Worm (Caenorhabditis elegans) whole organism, L4 larva: ENCODE results near the gene F35H8.2.

Experiments used
- aly-2 ChIP-seq: sonication (generic microtip); optimal IDR thresholded peaks from 2 replicates; lab custom pipeline; 2018; ENCODE audit warnings: missing biosample characterization, missing genetic modification characterization
- ama-1 ChIP-seq: fragments of 150-350 bp; optimal IDR thresholded peaks from 2 replicates; lab custom pipeline; 2014; ENCODE audit warnings: inconsistent platforms, mixed read lengths
- attf-4 ChIP-seq: sonication (generic microtip); optimal IDR thresholded peaks from 3 replicates; lab custom pipeline; 2017; ENCODE audit warnings: missing biosample characterization, missing genetic modification characterization
- daf-8 ChIP-seq: fragments of 200-800 bp; sonication (Bioruptor generic); IDR thresholded peaks from 2 replicates; pipeline ENCODE4 v1.3.6; 2022; ENCODE audit warnings: missing genetic modification characterization, missing compliant biosample characterization
- lin-39 ChIP-seq: fragments of 150-350 bp; optimal IDR thresholded peaks from 2 replicates; lab custom pipeline; 2014; ENCODE audit warnings: missing biosample characterization, missing genetic modification reagents, missing genetic modification characterization
- lir-3 ChIP-seq: sonication (generic microtip); optimal IDR thresholded peaks from 2 replicates; lab custom pipeline; 2016; ENCODE audit warnings: mild to moderate bottlenecking, missing genetic modification characterization, missing compliant biosample characterization
- lsy-2 ChIP-seq, 2 experiments: fragments of 150-350 bp in 1 of 2; sonication (generic microtip) in 1 of 2; optimal IDR thresholded peaks; 2 replicates each; lab custom pipeline; 2014 to 2017; ENCODE audit warnings: missing biosample characterization in 2 of 2, missing genetic modification characterization in 2 of 2
- mxl-2 ChIP-seq: fragments of 200-800 bp; sonication (Bioruptor generic); conservative IDR thresholded peaks from 2 replicates; pipeline ENCODE4 v1.3.6; 2022; ENCODE audit warnings: missing genetic modification reagents, missing genetic modification characterization, missing compliant biosample characterization
- nhr-11 ChIP-seq: fragments of 150-350 bp; optimal IDR thresholded peaks from 2 replicates; lab custom pipeline; 2014; ENCODE audit warnings: missing biosample characterization, missing genetic modification characterization
- nhr-6 ChIP-seq: fragments of 150-350 bp; optimal IDR thresholded peaks from 2 replicates; lab custom pipeline; 2014; ENCODE audit warnings: missing biosample characterization, missing genetic modification characterization
- nhr-76 ChIP-seq: fragments of 150-350 bp; optimal IDR thresholded peaks from 2 replicates; lab custom pipeline; 2014; ENCODE audit warnings: missing biosample characterization, missing genetic modification characterization
- pha-4 ChIP-seq, 2 experiments: fragments of 150-350 bp in 1 of 2; fragments of 200-800 bp in 1 of 2; sonication (Bioruptor generic) in 1 of 2; IDR thresholded peaks in 1 of 2; optimal IDR thresholded peaks in 1 of 2; 2 replicates each; pipeline versions ENCODE4 v1.3.6 to Lab custom; 2014 to 2022; ENCODE audit warnings: missing genetic modification characterization in 2 of 2, missing genetic modification reagents in 2 of 2, missing biosample characterization in 1 of 2, missing compliant biosample characterization in 1 of 2
- snpc-1.2 ChIP-seq: fragments of 200-800 bp; sonication (Bioruptor generic); IDR thresholded peaks from 2 replicates; pipeline ENCODE4 v1.3.6; 2022; ENCODE audit warnings: missing genetic modification reagents, missing genetic modification characterization, missing compliant biosample characterization
- tra-1 ChIP-seq: fragments of 200-800 bp; sonication (Bioruptor generic); IDR thresholded peaks from 2 replicates; pipeline ENCODE4 v1.3.6; 2022; ENCODE audit warnings: missing genetic modification reagents, missing genetic modification characterization, missing compliant biosample characterization

DNA sequence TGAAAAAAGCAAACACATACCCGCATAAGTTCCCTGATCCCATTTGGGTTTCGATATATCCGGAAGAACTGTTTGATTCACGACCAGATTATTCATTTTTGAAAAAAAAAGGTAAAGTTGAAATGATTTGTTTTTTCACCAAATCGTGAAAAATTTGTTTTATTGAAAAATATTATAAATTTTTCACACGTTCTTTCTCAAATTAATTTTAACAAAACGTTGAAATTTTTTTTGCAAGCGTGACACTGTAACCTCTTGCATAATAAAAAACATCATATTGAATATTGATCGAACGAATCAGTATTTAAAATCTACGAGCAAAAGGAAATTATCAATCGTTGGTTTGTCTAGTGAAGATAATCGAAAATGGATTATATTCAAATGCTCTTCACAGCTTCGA is 36.5 kb upstream of the F35H8.2 start, which contains the start of the genes sfxn-1.1 and AH6.3:
- TF ChIP-seq tra-1 (GFP tag; lab: Robert Waterston, UW) (no peak), lin-39 (tag; lab: Kevin White, UChicago) (no peak), lir-3 (no peak), nhr-76 (tag; lab: Kevin White, UChicago) (no peak), aly-2 (no peak), mxl-2 (GFP tag; lab: Robert Waterston, UW) (no peak), attf-4 (tag; lab: Kevin White, UChicago) (no peak), nhr-6 (tag; lab: Kevin White, UChicago) (no peak), nhr-11 (no peak), daf-8 (no peak), ama-1 (lab: Kevin White, UChicago) (no peak), snpc-1.2 (no peak), pha-4 (GFP tag; IDR thresholded peaks at IDR 0.05; lab: Robert Waterston, UW) (no peak), pha-4 (tag; optimal IDR thresholded peaks at IDR 0.05; lab: Kevin White, UChicago) (no peak), lsy-2 (tag; optimal IDR thresholded peaks at IDR 0.05; lab: Kevin White, UChicago) (no peak)
